Fruit fly (Drosophila melanogaster): ENCODE results near the gene CAH16.

CAH16 gene

DNA sequence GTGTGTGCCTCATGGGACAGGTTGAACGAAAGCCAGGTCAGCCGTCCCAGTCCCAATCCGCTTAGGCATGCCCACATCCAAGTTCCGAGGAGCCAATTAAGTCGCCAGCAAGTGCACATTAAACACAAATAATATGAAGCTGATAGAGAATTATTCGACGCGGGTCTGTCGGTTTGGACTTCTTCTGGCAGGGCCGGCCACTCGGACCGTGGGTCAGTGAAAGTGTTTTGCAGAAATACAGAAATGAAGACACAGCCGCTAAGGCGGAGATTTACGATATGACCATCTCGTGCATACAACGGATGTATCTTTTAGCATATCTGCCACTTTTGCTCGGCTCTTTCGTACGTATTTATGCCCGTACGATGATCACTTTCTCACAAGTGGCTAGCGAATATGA, 11.8 kb upstream of the CAH16 start:
- TF ChIP-seq N (GFP tag; optimal IDR thresholded peaks at IDR 0.05) (no peak), woc (GFP tag; optimal IDR thresholded peaks at IDR 0.05) (no peak), jim (GFP tag; optimal IDR thresholded peaks at IDR 0.05) (no peak), fru (GFP tag; optimal IDR thresholded peaks at IDR 0.05) (no peak), Dfd (GFP tag; optimal IDR thresholded peaks at IDR 0.05) (no peak), sv (GFP tag; optimal IDR thresholded peaks at IDR 0.05) (no peak), Hnf4 (GFP tag; optimal IDR thresholded peaks at IDR 0.05) (no peak)

DNA sequence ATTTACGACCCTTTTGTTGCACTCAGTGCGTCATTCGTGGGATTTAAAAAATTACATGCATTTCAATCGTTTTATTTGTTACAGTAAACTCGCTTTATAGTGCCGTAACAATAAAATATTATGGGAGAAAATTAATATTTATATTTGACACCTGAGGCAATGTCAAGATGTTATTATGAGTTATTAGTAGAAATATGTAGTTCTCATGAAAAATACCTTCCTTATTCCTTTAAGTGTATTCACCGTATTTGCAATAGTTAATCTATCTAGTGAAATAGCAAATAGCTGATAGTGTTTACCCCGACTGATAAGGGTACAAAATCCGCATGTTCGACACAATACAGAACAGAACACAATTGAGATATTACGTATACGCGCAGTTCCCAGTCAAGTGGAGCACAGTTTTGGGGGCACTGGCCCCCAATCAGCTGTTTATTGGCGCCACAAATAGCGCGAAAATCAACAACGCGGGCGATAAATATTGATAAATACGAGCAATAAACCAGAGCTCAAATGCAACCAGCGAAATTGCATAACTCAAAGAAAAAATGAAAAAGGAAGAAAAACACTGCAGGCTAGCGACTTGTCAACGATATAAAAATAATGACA, 9.5 kb upstream of the CAH16 start:
- TF ChIP-seq brk (GFP tag; optimal IDR thresholded peaks at IDR 0.05): no peak

DNA sequence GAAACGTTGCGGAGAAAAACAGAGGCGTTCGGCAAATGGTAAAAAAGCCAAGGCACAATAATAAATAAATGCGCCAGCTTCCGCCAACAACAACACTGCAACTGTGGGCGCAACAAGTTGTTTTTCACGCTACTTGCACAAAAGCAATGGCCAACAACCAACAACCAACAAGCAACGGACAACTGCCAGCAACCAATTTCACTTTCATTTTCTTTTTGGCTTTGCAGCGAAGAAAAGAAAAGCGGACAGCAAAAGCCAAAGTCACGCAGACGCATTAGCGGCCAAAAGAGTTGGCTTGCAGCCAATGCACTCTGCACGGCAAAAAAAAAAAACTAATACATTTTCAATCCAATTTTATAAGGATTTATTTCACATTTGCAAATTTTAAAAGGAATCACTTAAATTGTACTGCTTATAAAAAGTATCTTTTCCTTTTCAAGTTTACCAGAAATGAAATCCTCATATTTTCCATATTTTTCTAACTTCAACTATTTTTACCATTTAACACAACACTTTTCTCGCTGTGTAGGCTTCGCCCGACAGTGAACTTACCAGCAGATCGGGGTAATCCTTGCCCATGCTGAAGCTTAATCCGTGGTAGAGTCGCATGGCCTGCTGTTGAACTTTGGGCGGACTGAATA, 8.8 kb upstream of the CAH16 start:
- no peak for TF ChIP-seq Hr78 (GFP tag; optimal IDR thresholded peaks at IDR 0.05)
- TF ChIP-seq GATAd (GFP tag; optimal IDR thresholded peaks at IDR 0.05): no peak
- no peak for TF ChIP-seq CG32264 (GFP tag; optimal IDR thresholded peaks at IDR 0.05)
- no peak for TF ChIP-seq CrebA (GFP tag; optimal IDR thresholded peaks at IDR 0.05; ENCODE audit: borderline replicate concordance)
- TF ChIP-seq dsf (GFP tag; optimal IDR thresholded peaks at IDR 0.05; ENCODE audit: borderline replicate concordance): no peak

DNA sequence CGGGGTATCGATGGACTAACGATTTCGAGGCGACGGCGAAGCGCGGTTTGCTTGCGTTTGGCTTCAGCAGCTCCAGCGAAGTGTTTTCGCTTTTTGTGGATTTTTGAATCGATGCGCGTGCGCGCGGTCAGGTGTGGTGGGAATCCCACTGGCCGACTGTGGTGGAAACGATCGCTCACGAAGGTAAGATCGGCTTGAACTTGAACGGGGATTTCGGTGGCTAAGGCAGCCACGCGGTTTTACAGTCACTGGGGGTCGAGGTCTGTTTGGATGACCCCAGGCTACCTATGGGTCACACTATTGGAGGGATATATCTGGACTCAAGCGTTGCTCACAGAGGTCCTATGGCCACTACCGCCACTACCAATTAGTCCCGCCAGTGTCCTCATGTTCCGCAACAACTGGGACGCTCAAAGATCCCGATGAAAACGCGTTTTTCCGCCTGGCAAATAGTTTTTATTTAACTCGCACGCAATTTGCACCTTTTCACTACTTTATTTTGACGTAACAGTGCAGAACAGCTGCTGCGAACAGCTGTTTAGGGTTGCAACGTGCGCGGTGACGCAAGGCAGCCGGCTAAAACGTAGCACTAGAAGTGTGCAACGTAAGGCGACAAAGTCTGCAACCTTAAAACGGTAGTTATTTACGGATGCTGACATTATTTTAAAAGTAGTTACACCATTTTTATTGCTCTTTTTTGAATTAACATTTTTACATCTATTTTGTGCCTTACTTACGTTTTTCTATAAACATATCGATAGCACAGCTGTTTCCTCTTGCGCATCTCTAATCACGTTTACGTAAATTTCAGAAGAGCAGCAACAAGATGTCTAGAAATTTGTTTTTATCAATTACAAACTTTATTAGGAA, 7.7 kb upstream of the CAH16 start, which contains the start of the genes qless and mRpL32:
TSS of gene qless (minus strand) at position 516 of the 870 bp plus-strand sequence.
TSS of gene mRpL32 (plus strand) at position 780 of the 870 bp plus-strand sequence.
- TF ChIP-seq GATAd (GFP tag; optimal IDR thresholded peaks at IDR 0.05): peak; percentile 46
- TF ChIP-seq rgr (GFP tag; optimal IDR thresholded peaks at IDR 0.05): peak; percentile 47
- TF ChIP-seq dsf (GFP tag; optimal IDR thresholded peaks at IDR 0.05; ENCODE audit: borderline replicate concordance): no peak
- peak in 1 of 2 experiments; percentile 2 for TF ChIP-seq dl (GFP tag; optimal IDR thresholded peaks at IDR 0.05; ENCODE audit: insufficient read depth in 1 of 2, partially characterized antibody in 2 of 2)
- TF ChIP-seq Rel (GFP tag; optimal IDR thresholded peaks at IDR 0.05): no peak
- TF ChIP-seq Rel (tag; optimal IDR thresholded peaks at IDR 0.05): peak; percentile 98
- peak; percentile 47 for TF ChIP-seq Jra (GFP tag; optimal IDR thresholded peaks at IDR 0.05)
- TF ChIP-seq sage (GFP tag; optimal IDR thresholded peaks at IDR 0.05): peak; percentile 39
- peak; percentile 36 for TF ChIP-seq woc (GFP tag; optimal IDR thresholded peaks at IDR 0.05)
- TF ChIP-seq CG9705 (GFP tag; optimal IDR thresholded peaks at IDR 0.05): peak; percentile 33
- peak; percentile 56 for TF ChIP-seq sv (GFP tag; optimal IDR thresholded peaks at IDR 0.05)
- TF ChIP-seq ey (GFP tag; optimal IDR thresholded peaks at IDR 0.05): peak; percentile 53
- no peak for TF ChIP-seq Dfd (GFP tag; optimal IDR thresholded peaks at IDR 0.05)
- peak; percentile 26 for TF ChIP-seq CG32264 (GFP tag; optimal IDR thresholded peaks at IDR 0.05)
- TF ChIP-seq foxo (GFP tag; optimal IDR thresholded peaks at IDR 0.05): peak; percentile 54 to 80
- TF ChIP-seq Hr83 (GFP tag; optimal IDR thresholded peaks at IDR 0.05; ENCODE audit: poor library complexity, severe bottlenecking): peak; percentile 16
- TF ChIP-seq usp (GFP tag; optimal IDR thresholded peaks at IDR 0.05): no peak
- peak; percentile 70 for TF ChIP-seq HLH106 (tag; optimal IDR thresholded peaks at IDR 0.05)
- TF ChIP-seq Sp1 (GFP tag; optimal IDR thresholded peaks at IDR 0.05): no peak
- TF ChIP-seq Vsx2 (GFP tag; optimal IDR thresholded peaks at IDR 0.05; ENCODE audit: partially characterized antibody): no peak
- TF ChIP-seq fru (GFP tag; optimal IDR thresholded peaks at IDR 0.05): peak; percentile 55
- TF ChIP-seq Hnf4 (GFP tag; optimal IDR thresholded peaks at IDR 0.05): peak; percentile 76
- peak; percentile 72 for TF ChIP-seq h (GFP tag; optimal IDR thresholded peaks at IDR 0.05)
- TF ChIP-seq OdsH (GFP tag; optimal IDR thresholded peaks at IDR 0.05): peak; percentile 42
- peak; percentile 43 for TF ChIP-seq dmrt93B (GFP tag; optimal IDR thresholded peaks at IDR 0.05)
